Fruit fly (Drosophila melanogaster) whole organism, embryonic: Measurements from ENCODE around the gene r-l.
A peak's percentile ranks its signal among the peaks of the same experiment; 100 is the strongest.

ENCODE experiments used
- CG10267 ChIP-seq: fragments of 200-800 bp; sonication (Bioruptor generic); optimal IDR thresholded peaks from 2 replicates; lab custom pipeline; 2018; ENCODE audit warnings: missing biosample characterization, mild to moderate bottlenecking, missing genetic modification characterization, moderate library complexity
- CG10274 ChIP-seq: fragments of 200-800 bp; sonication (Bioruptor generic); optimal IDR thresholded peaks from 3 replicates; lab custom pipeline; 2017; ENCODE audit warnings: missing biosample characterization, mild to moderate bottlenecking, missing genetic modification characterization
- CG12219 ChIP-seq: fragments of 200-800 bp; sonication (Bioruptor generic); optimal IDR thresholded peaks from 3 replicates; lab custom pipeline; 2018; ENCODE audit warnings: missing biosample characterization, mild to moderate bottlenecking, missing genetic modification characterization
- CG12299 ChIP-seq: fragments of 200-800 bp; sonication (Bioruptor generic); optimal IDR thresholded peaks from 2 replicates; lab custom pipeline; 2018; ENCODE audit warnings: missing biosample characterization, mild to moderate bottlenecking, missing genetic modification characterization
- CG12659 ChIP-seq: fragments of 200-800 bp; sonication (Bioruptor generic); optimal IDR thresholded peaks from 3 replicates; lab custom pipeline; 2017; ENCODE audit warnings: mild to moderate bottlenecking, missing biosample characterization, missing genetic modification reagents, missing genetic modification characterization
- CG13424 ChIP-seq: fragments of 200-800 bp; sonication (Bioruptor generic); optimal IDR thresholded peaks from 2 replicates; lab custom pipeline; 2019; ENCODE audit warnings: missing biosample characterization, mild to moderate bottlenecking, missing genetic modification characterization, moderate library complexity
- CG13894 ChIP-seq: fragments of 200-800 bp; sonication (Bioruptor generic); optimal IDR thresholded peaks from 3 replicates; lab custom pipeline; 2018; ENCODE audit warnings: missing biosample characterization, mild to moderate bottlenecking, missing genetic modification characterization, moderate library complexity
- CG14441 ChIP-seq: fragments of 200-800 bp; sonication (Bioruptor generic); IDR thresholded peaks from 2 replicates; pipeline ENCODE4 v1.3.6; 2022; ENCODE audit warnings: missing biosample characterization, missing genetic modification characterization
- CG16815 ChIP-seq: fragments of 200-800 bp; sonication (Bioruptor generic); optimal IDR thresholded peaks from 3 replicates; lab custom pipeline; 2017; ENCODE audit warnings: missing biosample characterization, mild to moderate bottlenecking, missing genetic modification characterization
- CG16863 ChIP-seq: fragments of 200-800 bp; sonication (Bioruptor generic); optimal IDR thresholded peaks from 3 replicates; lab custom pipeline; 2016; ENCODE audit warnings: missing biosample characterization, missing genetic modification characterization
- CG18476 ChIP-seq: fragments of 200-800 bp; sonication (Bioruptor generic); optimal IDR thresholded peaks from 2 replicates; lab custom pipeline; 2016; ENCODE audit warnings: missing biosample characterization, mild to moderate bottlenecking, missing genetic modification characterization
- CG31365 ChIP-seq: fragments of 200-800 bp; sonication (Bioruptor generic); optimal IDR thresholded peaks from 2 replicates; lab custom pipeline; 2018; ENCODE audit warnings: missing biosample characterization, mild to moderate bottlenecking, missing genetic modification characterization
- CG6272 ChIP-seq: fragments of 200-800 bp; sonication (Bioruptor generic); IDR thresholded peaks from 2 replicates; pipeline ENCODE4 v1.3.6; 2022; ENCODE audit warnings: missing biosample characterization, missing genetic modification characterization
- CG6683 ChIP-seq: fragments of 200-800 bp; sonication (Bioruptor generic); optimal IDR thresholded peaks from 2 replicates; lab custom pipeline; 2017; ENCODE audit warnings: missing biosample characterization, mild to moderate bottlenecking, missing genetic modification characterization, missing genetic modification reagents
- CG6791 ChIP-seq: fragments of 200-800 bp; sonication (Bioruptor generic); IDR thresholded peaks from 3 replicates; pipeline ENCODE4 v1.3.6; 2022; ENCODE audit warnings: missing biosample characterization, missing genetic modification characterization; ENCODE audit not compliant: partially characterized antibody
- CG6854 ChIP-seq: fragments of 200-800 bp; sonication (Bioruptor generic); optimal IDR thresholded peaks from 3 replicates; lab custom pipeline; 2017; ENCODE audit warnings: missing biosample characterization, mild to moderate bottlenecking, missing genetic modification characterization
- CG7271 ChIP-seq: fragments of 200-800 bp; sonication (Bioruptor generic); optimal IDR thresholded peaks from 2 replicates; lab custom pipeline; 2018; ENCODE audit warnings: missing biosample characterization, mild to moderate bottlenecking, missing genetic modification characterization, moderate library complexity
- CG8388 ChIP-seq: fragments of 200-800 bp; sonication (Bioruptor generic); optimal IDR thresholded peaks from 2 replicates; lab custom pipeline; 2019; ENCODE audit warnings: missing biosample characterization, mild to moderate bottlenecking, missing genetic modification characterization, moderate library complexity
- CG9215 ChIP-seq: fragments of 200-800 bp; sonication (Bioruptor generic); IDR thresholded peaks from 2 replicates; pipeline ENCODE4 v1.3.6; 2022; ENCODE audit warnings: missing biosample characterization, missing genetic modification characterization
- CoRest ChIP-seq: fragments of 200-800 bp; sonication (Bioruptor generic); optimal IDR thresholded peaks from 3 replicates; lab custom pipeline; 2018; ENCODE audit warnings: missing biosample characterization, mild to moderate bottlenecking, missing genetic modification characterization, moderate library complexity
- HLH3B ChIP-seq: fragments of 200-800 bp; sonication (Bioruptor generic); IDR thresholded peaks from 2 replicates; pipeline ENCODE4 v1.3.6; 2022; ENCODE audit warnings: missing biosample characterization, missing genetic modification characterization
- Hey ChIP-seq: fragments of 200-800 bp; sonication (Bioruptor generic); optimal IDR thresholded peaks from 3 replicates; lab custom pipeline; 2018; ENCODE audit warnings: missing biosample characterization, mild to moderate bottlenecking, missing genetic modification characterization
- MESR4 ChIP-seq: fragments of 200-800 bp; sonication (Bioruptor generic); optimal IDR thresholded peaks from 2 replicates; lab custom pipeline; 2018; ENCODE audit warnings: missing biosample characterization, mild to moderate bottlenecking, missing genetic modification characterization, moderate library complexity
- Neu2 ChIP-seq: fragments of 200-800 bp; sonication (Bioruptor generic); optimal IDR thresholded peaks from 3 replicates; lab custom pipeline; 2016; ENCODE audit warnings: missing biosample characterization, missing genetic modification characterization, borderline replicate concordance
- Pdp1 ChIP-seq, 2 experiments: fragments of 200-800 bp; sonication (Bioruptor generic); optimal IDR thresholded peaks; 3 replicates each; lab custom pipeline; 2016; ENCODE audit warnings: missing biosample characterization in 2 of 2, missing genetic modification characterization in 2 of 2, mild to moderate bottlenecking in 1 of 2, moderate library complexity in 1 of 2
- Sin3A ChIP-seq: fragments of >200 bp; optimal IDR thresholded peaks from 2 replicates; lab custom pipeline; 2018
- Six4 ChIP-seq: fragments of 200-800 bp; sonication (Bioruptor generic); optimal IDR thresholded peaks from 2 replicates; lab custom pipeline; 2016; ENCODE audit warnings: missing biosample characterization, missing genetic modification characterization
- Spps ChIP-seq: fragments of 200-800 bp; sonication (Bioruptor generic); optimal IDR thresholded peaks from 2 replicates; lab custom pipeline; 2018; ENCODE audit warnings: missing biosample characterization, mild to moderate bottlenecking, missing genetic modification characterization
- aop ChIP-seq: fragments of 200-800 bp; sonication (Bioruptor generic); IDR thresholded peaks from 2 replicates; pipeline ENCODE4 v1.3.6; 2022; ENCODE audit warnings: missing biosample characterization, missing genetic modification characterization
- cas ChIP-seq: fragments of 200-800 bp; sonication (Bioruptor generic); IDR thresholded peaks from 2 replicates; pipeline ENCODE4 v1.3.6; 2022; ENCODE audit warnings: missing biosample characterization, missing genetic modification characterization
- dimm ChIP-seq: fragments of 200-800 bp; sonication (Bioruptor generic); IDR thresholded peaks from 2 replicates; pipeline ENCODE4 v1.3.6; 2022; ENCODE audit warnings: missing biosample characterization, missing genetic modification characterization
- emc ChIP-seq: fragments of 200-800 bp; sonication (Bioruptor generic); optimal IDR thresholded peaks from 2 replicates; lab custom pipeline; 2016; ENCODE audit warnings: missing biosample characterization, missing genetic modification characterization
- fd102C ChIP-seq: fragments of 200-800 bp; sonication (Bioruptor generic); optimal IDR thresholded peaks from 2 replicates; lab custom pipeline; 2018; ENCODE audit warnings: missing biosample characterization, mild to moderate bottlenecking, missing genetic modification characterization, moderate library complexity
- fd64A ChIP-seq: fragments of 200-800 bp; sonication (Bioruptor generic); optimal IDR thresholded peaks from 3 replicates; lab custom pipeline; 2018; ENCODE audit warnings: missing biosample characterization, mild to moderate bottlenecking, missing genetic modification characterization
- gfzf ChIP-seq: fragments of 200-800 bp; sonication (Bioruptor generic); optimal IDR thresholded peaks from 2 replicates; lab custom pipeline; 2016; ENCODE audit warnings: missing biosample characterization, mild to moderate bottlenecking, missing genetic modification characterization, moderate library complexity
- ham ChIP-seq: fragments of 200-800 bp; sonication (Bioruptor generic); IDR thresholded peaks from 2 replicates; pipeline ENCODE4 v1.3.6; 2022; ENCODE audit warnings: missing biosample characterization, missing genetic modification characterization
- hbn ChIP-seq: fragments of 200-800 bp; sonication (Bioruptor generic); IDR thresholded peaks from 2 replicates; pipeline ENCODE4 v1.3.6; 2022; ENCODE audit warnings: missing biosample characterization, missing genetic modification characterization; ENCODE audit not compliant: partially characterized antibody
- jigr1 ChIP-seq: fragments of 200-800 bp; sonication (Bioruptor generic); IDR thresholded peaks from 3 replicates; pipeline ENCODE4 v1.3.6; 2022; ENCODE audit warnings: missing biosample characterization, missing genetic modification characterization
- lilli ChIP-seq: fragments of 200-800 bp; sonication (Bioruptor generic); optimal IDR thresholded peaks from 3 replicates; lab custom pipeline; 2016; ENCODE audit warnings: missing biosample characterization, missing genetic modification characterization
- luna ChIP-seq: fragments of 200-800 bp; sonication (Bioruptor generic); optimal IDR thresholded peaks from 2 replicates; lab custom pipeline; 2016; ENCODE audit warnings: missing biosample characterization, missing genetic modification characterization
- mirr ChIP-seq: fragments of 200-800 bp; sonication (Bioruptor generic); optimal IDR thresholded peaks from 3 replicates; lab custom pipeline; 2018; ENCODE audit warnings: missing biosample characterization, mild to moderate bottlenecking, missing genetic modification characterization
- nom ChIP-seq: fragments of 200-800 bp; sonication (Bioruptor generic); optimal IDR thresholded peaks from 2 replicates; lab custom pipeline; 2017; ENCODE audit warnings: missing biosample characterization, missing genetic modification characterization, mild to moderate bottlenecking, moderate library complexity, missing genetic modification reagents
- sd ChIP-seq: fragments of 200-800 bp; sonication (Bioruptor generic); optimal IDR thresholded peaks from 3 replicates; lab custom pipeline; 2018; ENCODE audit warnings: missing biosample characterization, mild to moderate bottlenecking, missing genetic modification characterization, moderate library complexity
- slp2 ChIP-seq: fragments of 200-800 bp; sonication (Bioruptor generic); optimal IDR thresholded peaks from 2 replicates; lab custom pipeline; 2016; ENCODE audit warnings: missing biosample characterization, missing genetic modification characterization
- sqz ChIP-seq: fragments of 200-800 bp; sonication (Bioruptor generic); optimal IDR thresholded peaks from 3 replicates; lab custom pipeline; 2018; ENCODE audit warnings: missing biosample characterization, mild to moderate bottlenecking, missing genetic modification characterization
- stc ChIP-seq: fragments of 200-800 bp; sonication (Bioruptor generic); IDR thresholded peaks from 2 replicates; pipeline ENCODE4 v1.3.6; 2022; ENCODE audit warnings: missing biosample characterization, missing genetic modification characterization
- trem ChIP-seq: fragments of 200-800 bp; optimal IDR thresholded peaks from 3 replicates; lab custom pipeline; 2019; ENCODE audit warnings: missing biosample characterization, mild to moderate bottlenecking, missing genetic modification characterization, moderate library complexity
- wek ChIP-seq: fragments of 200-800 bp; sonication (Bioruptor generic); optimal IDR thresholded peaks from 3 replicates; lab custom pipeline; 2018; ENCODE audit warnings: missing biosample characterization, mild to moderate bottlenecking, missing genetic modification characterization, moderate library complexity
- zen ChIP-seq: fragments of 200-800 bp; sonication (Bioruptor generic); optimal IDR thresholded peaks from 3 replicates; lab custom pipeline; 2018; ENCODE audit warnings: missing biosample characterization, mild to moderate bottlenecking, missing genetic modification characterization, moderate library complexity

The r-l gene

DNA sequence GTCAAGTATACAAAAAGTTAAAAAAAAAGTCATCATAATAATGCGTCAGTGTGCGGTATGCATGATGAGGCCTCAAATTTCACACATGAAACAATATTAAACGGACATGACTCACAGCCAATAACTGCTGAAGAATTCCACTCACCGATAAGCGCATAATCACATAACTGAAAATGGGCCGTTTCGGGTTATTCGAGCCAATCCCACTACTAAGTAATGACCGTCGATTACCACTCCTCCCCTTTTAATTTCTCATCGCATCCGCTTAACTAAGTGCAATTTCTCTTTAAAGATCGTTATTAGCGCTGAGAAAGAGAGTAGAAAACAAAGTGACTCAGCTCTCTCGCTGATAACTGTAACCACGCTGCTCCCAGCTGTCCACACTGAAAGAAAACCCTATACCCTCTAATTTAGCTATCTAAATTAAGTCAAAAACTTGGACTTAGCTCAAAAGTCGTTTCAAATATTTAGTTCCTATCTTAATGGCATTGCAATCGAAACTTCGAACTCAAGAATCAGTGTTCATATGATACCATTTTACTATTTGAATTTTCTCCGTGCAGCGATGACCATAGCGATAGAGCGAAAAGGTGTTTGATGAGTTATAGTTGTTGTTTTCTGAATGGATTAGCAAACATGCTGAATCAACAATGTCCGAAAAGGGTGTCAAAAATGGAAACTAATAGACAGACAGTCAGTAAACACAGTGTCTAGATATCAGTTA lies 39.8 kb upstream of the r-l start (continued):
- TF ChIP-seq CG6791 (no peak), fd64A (GFP tag; lab: Kevin White, UChicago) (peak; percentile 88), ham (GFP tag; lab: Robert Waterston, UW) (peak; percentile 56; the same call in 1 of the 2 replicates), mirr (no peak), wek (peak; percentile 86), CG6854 (GFP tag; lab: Kevin White, UChicago) (peak; percentile 79), CG13894 (tag; lab: Kevin White, UChicago) (peak; percentile 21), Hey (tag; lab: Kevin White, UChicago) (peak; percentile 61), CG12299 (tag; lab: Kevin White, UChicago) (peak; percentile 78), CG6272 (GFP tag; lab: Robert Waterston, UW) (peak; percentile 61), Six4 (GFP tag; lab: Kevin White, UChicago) (peak; percentile 63), CG7271 (tag; lab: Kevin White, UChicago) (peak; percentile 42), hbn (GFP tag; lab: Robert Waterston, UW) (no peak), lilli (peak; percentile 91), dimm (GFP tag; lab: Robert Waterston, UW) (peak; percentile 69), zen (peak; percentile 87), MESR4 (GFP tag; lab: Kevin White, UChicago) (peak; percentile 25), fd102C (GFP tag; lab: Kevin White, UChicago) (peak; percentile 78), CG16863 (GFP tag; lab: Kevin White, UChicago) (peak; percentile 87), slp2 (GFP tag; lab: Kevin White, UChicago) (peak; percentile 86), trem (tag; lab: Kevin White, UChicago) (peak; percentile 86), CG18476 (GFP tag; lab: Kevin White, UChicago) (peak; percentile 80), CG10267 (peak; percentile 57), Sin3A (lab: Kevin White, UChicago) (no peak), sd (tag; lab: Kevin White, UChicago) (peak; percentile 81), Spps (tag; lab: Kevin White, UChicago) (peak; percentile 82), CG8388 (peak; percentile 89), stc (peak; percentile 91), HLH3B (peak; percentile 87), luna (GFP tag; lab: Kevin White, UChicago) (peak; percentile 80), jigr1 (GFP tag; lab: Robert Waterston, UW) (peak; percentile 46; the same call in 1 of the 3 replicates), Pdp1 (GFP tag; optimal IDR thresholded peaks at IDR 0.05; lab: Kevin White, UChicago) (peak; percentile 87), cas (GFP tag; lab: Robert Waterston, UW) (peak; percentile 77), CoRest (tag; lab: Kevin White, UChicago) (peak; percentile 87), aop (GFP tag; lab: Robert Waterston, UW) (peak; percentile 35; the same call in 1 of the 2 replicates), CG31365 (peak; percentile 81), emc (GFP tag; lab: Kevin White, UChicago) (no peak), sqz (GFP tag; lab: Kevin White, UChicago) (no peak), CG10274 (peak; percentile 74), CG6683 (GFP tag; lab: Kevin White, UChicago) (no peak), nom (no peak), gfzf (GFP tag; lab: Kevin White, UChicago) (no peak), CG14441 (GFP tag; lab: Robert Waterston, UW) (peak; percentile 85), CG13424 (tag; lab: Kevin White, UChicago) (peak; percentile 87), CG12659 (GFP tag; lab: Kevin White, UChicago) (peak; percentile 86), CG16815 (GFP tag; lab: Kevin White, UChicago) (peak; percentile 45), Neu2 (GFP tag; lab: Kevin White, UChicago) (peak; percentile 27), CG9215 (GFP tag; lab: Robert Waterston, UW) (peak; percentile 61), CG12219 (GFP tag; lab: Kevin White, UChicago) (peak; percentile 90)
